Worm (Caenorhabditis elegans): ENCODE data around the gene pgap-2.

The pgap-2 gene

DNA sequence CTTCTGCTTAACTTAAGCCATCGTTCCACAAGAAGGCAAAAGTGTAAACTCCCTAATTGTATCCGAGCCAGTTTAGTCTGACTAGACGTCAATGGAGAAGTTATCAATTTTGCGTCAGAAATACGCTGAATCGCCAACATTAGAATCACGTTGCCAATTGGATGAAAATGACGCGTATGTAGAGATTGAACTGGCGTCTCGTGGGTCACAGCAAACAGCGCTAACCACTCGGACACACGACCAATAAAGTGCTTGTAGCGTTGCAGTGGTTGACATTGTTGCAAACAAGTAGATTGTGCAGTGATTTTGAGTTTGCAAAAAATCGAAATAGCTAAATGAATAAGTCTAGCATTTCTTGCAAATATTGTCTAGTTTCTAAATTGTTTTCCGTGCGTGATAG is 15.7 kb upstream of the pgap-2 start (continued):
- TF ChIP-seq sma-3 (GFP tag; optimal IDR thresholded peaks at IDR 0.05) = peak; percentile 76

DNA sequence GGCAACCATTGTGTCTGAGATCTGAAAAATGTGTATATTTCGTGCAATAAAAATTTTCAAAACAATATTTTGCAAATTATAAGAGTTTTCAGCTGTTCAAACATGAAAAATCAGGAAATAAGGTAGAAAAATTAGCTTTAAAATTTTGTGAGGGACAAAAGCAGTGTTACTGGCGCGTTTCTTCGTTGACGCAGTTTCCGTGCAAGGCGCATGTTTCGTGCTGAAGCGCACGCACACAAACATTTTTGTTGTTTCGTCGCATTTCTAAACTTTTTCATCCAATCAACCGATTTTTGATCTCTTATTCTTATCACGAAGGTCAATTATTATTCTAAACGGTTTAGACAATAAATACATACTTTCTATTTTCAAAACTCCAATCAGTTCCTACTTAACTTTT is 12.0 kb upstream of the pgap-2 start, which contains the start of gene nifk-1:
Gene nifk-1, minus strand, starts transcription at position 27 of the 400 bp plus-strand sequence.
- TF ChIP-seq nhr-129 (tag; optimal IDR thresholded peaks at IDR 0.05) (peak; percentile 79), F13H6.1 (tag; optimal IDR thresholded peaks at IDR 0.05) (peak; percentile 50), lin-13 (GFP tag; optimal IDR thresholded peaks at IDR 0.05) (peak; percentile 29), dmd-4 (tag; optimal IDR thresholded peaks at IDR 0.05) (no peak), unc-55 (GFP tag; optimal IDR thresholded peaks at IDR 0.05) (peak; percentile 77), gmeb-1 (tag; optimal IDR thresholded peaks at IDR 0.05) (peak; percentile 76), fos-1 (tag; optimal IDR thresholded peaks at IDR 0.05) (peak; percentile 70), snpc-4 (tag; optimal IDR thresholded peaks at IDR 0.05) (no peak), sma-9 (GFP tag; optimal IDR thresholded peaks at IDR 0.05) (peak; percentile 52), sma-9 (tag; optimal IDR thresholded peaks at IDR 0.05) (no peak), ceh-16 (tag; optimal IDR thresholded peaks at IDR 0.05) (no peak), crh-2 (tag; optimal IDR thresholded peaks at IDR 0.05) (peak; percentile 60), lin-11 (tag; optimal IDR thresholded peaks at IDR 0.05) (peak; percentile 28), blmp-1 (tag; optimal IDR thresholded peaks at IDR 0.05; ENCODE audit: insufficient read depth) (peak; percentile 37), nhr-25 (tag; optimal IDR thresholded peaks at IDR 0.05) (peak; percentile 60), nhr-77 (tag; optimal IDR thresholded peaks at IDR 0.05) (no peak), R02D3.7 (tag; optimal IDR thresholded peaks at IDR 0.05) (no peak), nhr-21 (tag; optimal IDR thresholded peaks at IDR 0.05) (peak; percentile 21), egl-27 (tag; optimal IDR thresholded peaks at IDR 0.05) (no peak), C34F6.9 (tag; optimal IDR thresholded peaks at IDR 0.05) (peak; percentile 86), unc-62 (GFP tag; optimal IDR thresholded peaks at IDR 0.05) (no peak), ztf-1 (GFP tag; conservative IDR thresholded peaks at IDR 0.05) (no peak), ZK546.5 (tag; optimal IDR thresholded peaks at IDR 0.05) (no peak), sma-3 (GFP tag; optimal IDR thresholded peaks at IDR 0.05) (peak; percentile 58), mdl-1 (tag; optimal IDR thresholded peaks at IDR 0.05) (no peak), sem-4 (tag; optimal IDR thresholded peaks at IDR 0.05) (peak; percentile 10), lsy-2 (tag; optimal IDR thresholded peaks at IDR 0.05) (peak; percentile 9 to 87), lin-39 (tag; optimal IDR thresholded peaks at IDR 0.05) (no peak)

- TF ChIP-seq unc-62 (GFP tag; optimal IDR thresholded peaks at IDR 0.05) = no peak
- TF ChIP-seq mbf-1 (tag; optimal IDR thresholded peaks at IDR 0.05) = no peak
- TF ChIP-seq unc-55 (GFP tag; optimal IDR thresholded peaks at IDR 0.05) = no peak
- TF ChIP-seq sma-3 (GFP tag; optimal IDR thresholded peaks at IDR 0.05) = no peak
- no peak for TF ChIP-seq nhr-21 (tag; optimal IDR thresholded peaks at IDR 0.05)
- TF ChIP-seq lsy-2 (tag; optimal IDR thresholded peaks at IDR 0.05) = no peak
- TF ChIP-seq lin-11 (tag; optimal IDR thresholded peaks at IDR 0.05) = no peak
- no peak for TF ChIP-seq F13H6.1 (tag; optimal IDR thresholded peaks at IDR 0.05)
Measured at ce11 chrIII:4693695-4694094, 11.6 kb upstream of the pgap-2 start, which contains the start of gene T04A8.8. T04A8.8 (plus strand) TSS chrIII:4693995.

DNA sequence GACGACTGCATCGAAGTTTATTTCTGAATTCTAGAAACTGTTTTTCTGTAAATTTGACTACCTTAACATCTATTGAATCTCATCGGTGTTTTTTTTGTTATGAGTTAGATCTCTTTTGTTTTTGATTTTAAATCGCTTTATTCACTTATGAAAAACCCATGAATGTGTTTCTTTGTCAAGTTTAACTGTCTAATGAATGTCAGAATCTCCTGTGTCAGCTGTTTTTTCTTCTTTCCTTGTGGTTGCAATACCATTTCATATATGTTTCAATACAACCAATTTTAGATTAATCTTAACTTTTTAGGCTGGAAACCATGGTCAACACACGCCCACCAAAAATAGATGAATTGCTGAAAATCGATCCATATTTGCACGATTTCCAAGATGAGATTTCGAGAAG is 10.2 kb upstream of the pgap-2 start, which contains the start of gene T04A8.7:
Gene T04A8.7, plus strand, starts transcription at position 301 of the 400 bp plus-strand sequence.
- TF ChIP-seq elt-1 (tag; optimal IDR thresholded peaks at IDR 0.05) (no peak), lin-39 (tag; optimal IDR thresholded peaks at IDR 0.05) (no peak), fos-1 (tag; optimal IDR thresholded peaks at IDR 0.05) (no peak), ZK546.5 (tag; optimal IDR thresholded peaks at IDR 0.05) (no peak), R02D3.7 (tag; optimal IDR thresholded peaks at IDR 0.05) (no peak), nhr-21 (tag; optimal IDR thresholded peaks at IDR 0.05) (no peak), snpc-4 (tag; optimal IDR thresholded peaks at IDR 0.05) (no peak), lin-11 (tag; optimal IDR thresholded peaks at IDR 0.05) (no peak), gmeb-1 (tag; optimal IDR thresholded peaks at IDR 0.05) (no peak), dmd-4 (tag; optimal IDR thresholded peaks at IDR 0.05) (no peak), nhr-77 (tag; optimal IDR thresholded peaks at IDR 0.05) (no peak), mbf-1 (tag; optimal IDR thresholded peaks at IDR 0.05) (no peak), ztf-1 (GFP tag; conservative IDR thresholded peaks at IDR 0.05) (no peak), ztf-11 (tag; optimal IDR thresholded peaks at IDR 0.05) (no peak), sem-4 (tag; optimal IDR thresholded peaks at IDR 0.05) (no peak), peb-1 (tag; optimal IDR thresholded peaks at IDR 0.05) (no peak), nhr-237 (tag; optimal IDR thresholded peaks at IDR 0.05) (no peak)

- TF ChIP-seq lsy-2 (tag; optimal IDR thresholded peaks at IDR 0.05) (no peak), lin-11 (tag; optimal IDR thresholded peaks at IDR 0.05) (no peak), blmp-1 (tag; optimal IDR thresholded peaks at IDR 0.05; ENCODE audit: insufficient read depth) (no peak), sma-9 (GFP tag; optimal IDR thresholded peaks at IDR 0.05) (no peak), sma-9 (tag; optimal IDR thresholded peaks at IDR 0.05) (no peak), nhr-129 (tag; optimal IDR thresholded peaks at IDR 0.05) (no peak), lin-13 (GFP tag; optimal IDR thresholded peaks at IDR 0.05) (no peak), crh-2 (tag; optimal IDR thresholded peaks at IDR 0.05) (no peak)
Measured at ce11 chrIII:4696903-4697302, 8.4 kb upstream of the pgap-2 start.
